Worm (Caenorhabditis elegans) whole organism, mixed stage, embryonic: ENCODE data around the gene ZK355.2.

ENCODE experiments used
- bed-3 ChIP-seq: fragments of 200-800 bp; sonication (Bioruptor generic); optimal IDR thresholded peaks from 3 replicates; lab custom pipeline; 2018; ENCODE audit warnings: mild to moderate bottlenecking, missing genetic modification characterization, moderate library complexity, missing compliant biosample characterization
- ces-1 ChIP-seq: fragments of 150-350 bp; optimal IDR thresholded peaks from 2 replicates; lab custom pipeline; 2014; ENCODE audit warnings: missing biosample characterization, missing genetic modification reagents, missing genetic modification characterization
- elt-3 ChIP-seq: fragments of 150-350 bp; optimal IDR thresholded peaks from 2 replicates; lab custom pipeline; 2014; ENCODE audit warnings: missing biosample characterization, missing genetic modification characterization
- mep-1 ChIP-seq: fragments of 150-350 bp; optimal IDR thresholded peaks from 2 replicates; lab custom pipeline; 2017; ENCODE audit warnings: missing biosample characterization, missing genetic modification reagents, missing genetic modification characterization, inconsistent platforms
- unc-62 ChIP-seq: fragments of 150-350 bp; optimal IDR thresholded peaks from 2 replicates; lab custom pipeline; 2014; ENCODE audit warnings: missing biosample characterization, missing genetic modification reagents, missing genetic modification characterization

DNA sequence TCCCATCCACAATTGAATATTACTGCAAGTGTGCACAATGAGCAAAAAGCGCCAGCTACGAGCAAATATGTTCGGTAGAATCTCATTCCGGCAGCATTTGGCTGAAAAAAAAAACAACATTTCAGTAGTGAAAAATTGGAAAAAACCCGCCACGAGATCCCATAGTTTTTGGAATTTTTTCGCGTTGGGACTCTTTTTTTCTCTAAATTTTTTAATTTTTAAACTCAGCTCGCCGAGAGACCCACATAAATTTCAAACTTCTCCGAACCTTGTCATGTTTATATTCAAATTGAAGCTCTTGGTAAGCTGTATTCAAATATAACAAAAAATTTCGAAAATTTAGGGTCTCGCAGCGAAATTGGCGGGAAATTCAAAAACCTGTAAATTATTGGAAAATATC, 29.4 kb upstream of the ZK355.2 start, which contains the start of gene sqv-2:
- TF ChIP-seq bed-3 (GFP tag; lab: Kevin White, UChicago) (no peak), ces-1 (GFP tag; lab: Kevin White, UChicago) (no peak), unc-62 (GFP tag; lab: Kevin White, UChicago) (no peak), elt-3 (no peak), mep-1 (tag; lab: Kevin White, UChicago) (no peak)
